Fruit fly (Drosophila melanogaster) whole organism, embryonic: ENCODE data around the gene ttm50.

Source experiments
- Atf-2 ChIP-seq: fragments of 200-800 bp; sonication (Bioruptor generic); optimal IDR thresholded peaks from 2 replicates; lab custom pipeline; 2016; ENCODE audit warnings: missing biosample characterization, missing genetic modification characterization
- Atf3 ChIP-seq: fragments of 200-800 bp; sonication (Bioruptor generic); optimal IDR thresholded peaks from 3 replicates; lab custom pipeline; 2016; ENCODE audit warnings: missing biosample characterization, missing genetic modification characterization
- Atf6 ChIP-seq: fragments of 200-800 bp; sonication (Bioruptor generic); IDR thresholded peaks from 2 replicates; pipeline ENCODE4 v1.3.6; 2022; ENCODE audit warnings: missing biosample characterization, missing genetic modification characterization
- CG10209 ChIP-seq: fragments of 200-800 bp; sonication (Bioruptor generic); optimal IDR thresholded peaks from 3 replicates; lab custom pipeline; 2017; ENCODE audit warnings: missing biosample characterization, mild to moderate bottlenecking, missing genetic modification characterization, missing genetic modification reagents
- CG10321 ChIP-seq: fragments of 200-800 bp; sonication (Bioruptor generic); IDR thresholded peaks from 2 replicates; pipeline ENCODE4 v1.3.6; 2022; ENCODE audit warnings: missing biosample characterization, missing genetic modification characterization
- CG10366 ChIP-seq: fragments of 200-800 bp; sonication (Bioruptor generic); IDR thresholded peaks from 2 replicates; pipeline ENCODE4 v1.3.6; 2022; ENCODE audit warnings: missing biosample characterization, missing genetic modification characterization
- CG1233 ChIP-seq: fragments of 200-800 bp; sonication (Bioruptor generic); optimal IDR thresholded peaks from 4 replicates; lab custom pipeline; 2018; ENCODE audit warnings: missing biosample characterization, mild to moderate bottlenecking, missing genetic modification characterization
- CG13287 ChIP-seq: fragments of 200-800 bp; sonication (Bioruptor generic); IDR thresholded peaks from 2 replicates; pipeline ENCODE4 v1.3.6; 2022; ENCODE audit warnings: missing biosample characterization, missing genetic modification characterization; ENCODE audit not compliant: partially characterized antibody
- CG13424 ChIP-seq: fragments of 200-800 bp; sonication (Bioruptor generic); optimal IDR thresholded peaks from 2 replicates; lab custom pipeline; 2019; ENCODE audit warnings: missing biosample characterization, mild to moderate bottlenecking, missing genetic modification characterization, moderate library complexity
- CG1647 ChIP-seq: fragments of 200-800 bp; sonication (Bioruptor generic); optimal IDR thresholded peaks from 3 replicates; lab custom pipeline; 2016; ENCODE audit warnings: missing biosample characterization, missing genetic modification characterization
- CG17829 ChIP-seq: fragments of 200-800 bp; optimal IDR thresholded peaks from 2 replicates; lab custom pipeline; 2019; ENCODE audit warnings: missing biosample characterization, mild to moderate bottlenecking, missing genetic modification characterization, moderate library complexity
- CG33213 ChIP-seq: fragments of 200-800 bp; sonication (Bioruptor generic); optimal IDR thresholded peaks from 3 replicates; lab custom pipeline; 2016; ENCODE audit warnings: missing biosample characterization, missing genetic modification characterization
- CG3847 ChIP-seq: fragments of 200-800 bp; sonication (Bioruptor generic); IDR thresholded peaks from 2 replicates; pipeline ENCODE4 v1.3.6; 2022; ENCODE audit warnings: missing biosample characterization, missing genetic modification characterization
- CG4854 ChIP-seq: fragments of 200-800 bp; sonication (Bioruptor generic); optimal IDR thresholded peaks from 2 replicates; lab custom pipeline; 2016; ENCODE audit warnings: missing biosample characterization, missing genetic modification characterization, inconsistent platforms
- CG7372 ChIP-seq: fragments of 200-800 bp; sonication (Bioruptor generic); IDR thresholded peaks from 2 replicates; pipeline ENCODE4 v1.3.6; 2022; ENCODE audit warnings: missing biosample characterization, missing genetic modification characterization
- CG7745 ChIP-seq: fragments of 200-800 bp; sonication (Bioruptor generic); optimal IDR thresholded peaks from 2 replicates; lab custom pipeline; 2018; ENCODE audit warnings: missing biosample characterization, mild to moderate bottlenecking, missing genetic modification characterization, moderate library complexity
- CG8281 ChIP-seq: fragments of 200-800 bp; sonication (Bioruptor generic); optimal IDR thresholded peaks from 2 replicates; lab custom pipeline; 2018; ENCODE audit warnings: missing biosample characterization, mild to moderate bottlenecking, missing genetic modification characterization, moderate library complexity
- CG9797 ChIP-seq: fragments of 200-800 bp; sonication (Bioruptor generic); optimal IDR thresholded peaks from 3 replicates; lab custom pipeline; 2018; ENCODE audit warnings: missing biosample characterization, mild to moderate bottlenecking, missing genetic modification characterization
- CG9876 ChIP-seq: fragments of 200-800 bp; sonication (Bioruptor generic); optimal IDR thresholded peaks from 2 replicates; lab custom pipeline; 2016; ENCODE audit warnings: missing biosample characterization, missing genetic modification characterization
- CkIIα-i1 ChIP-seq: fragments of 200-800 bp; sonication (Bioruptor generic); IDR thresholded peaks from 2 replicates; pipeline ENCODE4 v1.3.6; 2022; ENCODE audit warnings: missing biosample characterization, missing genetic modification characterization
- CrebB ChIP-seq: fragments of 200-800 bp; sonication (Bioruptor generic); optimal IDR thresholded peaks from 3 replicates; lab custom pipeline; 2018; ENCODE audit warnings: missing biosample characterization, mild to moderate bottlenecking, missing genetic modification characterization
- Dp ChIP-seq: fragments of 200-800 bp; sonication (Bioruptor generic); optimal IDR thresholded peaks from 2 replicates; lab custom pipeline; 2018; ENCODE audit warnings: missing biosample characterization, mild to moderate bottlenecking, missing genetic modification characterization, moderate library complexity
- Drgx ChIP-seq: fragments of 200-800 bp; sonication (Bioruptor generic); IDR thresholded peaks from 2 replicates; pipeline ENCODE4 v1.3.6; 2022; ENCODE audit warnings: missing biosample characterization, missing genetic modification characterization
- Fer3 ChIP-seq: fragments of 200-800 bp; sonication (Bioruptor generic); optimal IDR thresholded peaks from 2 replicates; lab custom pipeline; 2018; ENCODE audit warnings: missing biosample characterization, mild to moderate bottlenecking, missing genetic modification characterization, moderate library complexity
- GATAe ChIP-seq: fragments of 200-800 bp; sonication (Bioruptor generic); conservative IDR thresholded peaks from 2 replicates; pipeline ENCODE4 v1.3.6; 2022; ENCODE audit warnings: missing biosample characterization, missing genetic modification characterization
- HmgZ ChIP-seq: fragments of 200-800 bp; sonication (Bioruptor generic); optimal IDR thresholded peaks from 2 replicates; lab custom pipeline; 2018; ENCODE audit warnings: missing biosample characterization, mild to moderate bottlenecking, missing genetic modification characterization
- Hmr ChIP-seq: fragments of 200-800 bp; sonication (Bioruptor generic); optimal IDR thresholded peaks from 3 replicates; lab custom pipeline; 2017; ENCODE audit warnings: mild to moderate bottlenecking, missing biosample characterization, missing genetic modification reagents, missing genetic modification characterization
- Hsf ChIP-seq: fragments of 200-800 bp; sonication (Bioruptor generic); optimal IDR thresholded peaks from 3 replicates; lab custom pipeline; 2016; ENCODE audit warnings: missing biosample characterization, missing genetic modification characterization
- Mad ChIP-seq: fragments of 200-800 bp; sonication (Bioruptor generic); optimal IDR thresholded peaks from 2 replicates; lab custom pipeline; 2016; ENCODE audit warnings: missing biosample characterization, missing genetic modification characterization
- Mes4 ChIP-seq: fragments of 200-800 bp; sonication (Bioruptor generic); optimal IDR thresholded peaks from 2 replicates; lab custom pipeline; 2016; ENCODE audit warnings: missing biosample characterization, missing genetic modification characterization
- Nf-YB ChIP-seq: fragments of 200-800 bp; sonication (Bioruptor generic); optimal IDR thresholded peaks from 3 replicates; lab custom pipeline; 2019; ENCODE audit warnings: missing biosample characterization, mild to moderate bottlenecking, missing genetic modification characterization, moderate library complexity
- NfI ChIP-seq: fragments of 200-800 bp; sonication (Bioruptor generic); optimal IDR thresholded peaks from 3 replicates; lab custom pipeline; 2018; ENCODE audit warnings: missing biosample characterization, mild to moderate bottlenecking, missing genetic modification characterization, moderate library complexity
- Sry-β ChIP-seq: fragments of 200-800 bp; sonication (Bioruptor generic); optimal IDR thresholded peaks from 2 replicates; lab custom pipeline; 2018; ENCODE audit warnings: missing biosample characterization, mild to moderate bottlenecking, missing genetic modification characterization, moderate library complexity
- ab ChIP-seq: fragments of 200-800 bp; sonication (Bioruptor generic); optimal IDR thresholded peaks from 2 replicates; lab custom pipeline; 2016; ENCODE audit warnings: missing biosample characterization, missing genetic modification characterization
- croc ChIP-seq: fragments of 200-800 bp; sonication (Bioruptor generic); conservative IDR thresholded peaks from 3 replicates; pipeline ENCODE4 v1.3.6; 2022; ENCODE audit warnings: missing biosample characterization, missing genetic modification characterization
- dati ChIP-seq: fragments of 200-800 bp; sonication (Bioruptor generic); IDR thresholded peaks from 2 replicates; pipeline ENCODE4 v1.3.6; 2022; ENCODE audit warnings: missing biosample characterization, missing genetic modification characterization
- emc ChIP-seq: fragments of 200-800 bp; sonication (Bioruptor generic); optimal IDR thresholded peaks from 2 replicates; lab custom pipeline; 2016; ENCODE audit warnings: missing biosample characterization, missing genetic modification characterization
- en ChIP-seq: fragments of 200-800 bp; sonication (Bioruptor generic); optimal IDR thresholded peaks from 2 replicates; lab custom pipeline; 2016; ENCODE audit warnings: missing biosample characterization, missing genetic modification characterization
- gt ChIP-seq: fragments of 200-800 bp; sonication (Bioruptor generic); IDR thresholded peaks from 2 replicates; pipeline ENCODE4 v1.3.6; 2022; ENCODE audit warnings: missing biosample characterization, missing genetic modification characterization
- hb ChIP-seq: fragments of 200-800 bp; sonication (Bioruptor generic); IDR thresholded peaks from 3 replicates; pipeline ENCODE4 v1.3.6; 2022; ENCODE audit warnings: missing biosample characterization, missing genetic modification characterization; ENCODE audit not compliant: partially characterized antibody
- hth ChIP-seq: fragments of >200 bp; optimal IDR thresholded peaks from 2 replicates; lab custom pipeline; 2017; ENCODE audit warnings: inconsistent platforms
- lilli ChIP-seq: fragments of 200-800 bp; sonication (Bioruptor generic); optimal IDR thresholded peaks from 3 replicates; lab custom pipeline; 2016; ENCODE audit warnings: missing biosample characterization, missing genetic modification characterization
- lola ChIP-seq, 3 experiments: fragments of >200 bp in 2 of 3; fragments of 200-800 bp in 1 of 3; sonication (Bioruptor generic) in 1 of 3; optimal IDR thresholded peaks; 2 replicates each; lab custom pipeline; 2017 to 2019; ENCODE audit warnings: missing biosample characterization in 3 of 3, missing genetic modification characterization in 3 of 3, mild to moderate bottlenecking in 1 of 3, moderate library complexity in 1 of 3
- maf-S ChIP-seq: fragments of 200-800 bp; sonication (Bioruptor generic); optimal IDR thresholded peaks from 2 replicates; lab custom pipeline; 2016; ENCODE audit warnings: missing biosample characterization, missing genetic modification characterization
- nmo ChIP-seq: fragments of 200-800 bp; sonication (Bioruptor generic); optimal IDR thresholded peaks from 2 replicates; lab custom pipeline; 2018; ENCODE audit warnings: missing biosample characterization, mild to moderate bottlenecking, missing genetic modification characterization, moderate library complexity
- org-1 ChIP-seq: fragments of 200-800 bp; sonication (Bioruptor generic); optimal IDR thresholded peaks from 2 replicates; lab custom pipeline; 2017; ENCODE audit warnings: missing biosample characterization, missing genetic modification characterization
- tio ChIP-seq: fragments of 200-800 bp; sonication (Bioruptor generic); optimal IDR thresholded peaks from 2 replicates; lab custom pipeline; 2017; ENCODE audit warnings: missing biosample characterization, missing genetic modification characterization, inconsistent platforms
- tll ChIP-seq, 2 experiments: fragments of 200-800 bp in 1 of 2; fragments of >200 bp in 1 of 2; sonication (Bioruptor generic) in 1 of 2; optimal IDR thresholded peaks; 2 replicates each; lab custom pipeline; 2017 to 2019; ENCODE audit warnings: missing biosample characterization in 2 of 2, missing genetic modification characterization in 2 of 2, mild to moderate bottlenecking in 1 of 2, moderate library complexity in 1 of 2
- ttk ChIP-seq: fragments of 200-800 bp; sonication (Bioruptor generic); IDR thresholded peaks from 2 replicates; pipeline ENCODE4 v2.1.2; 2022; ENCODE audit warnings: missing biosample characterization, missing genetic modification characterization
- usp ChIP-seq: fragments of >200 bp; optimal IDR thresholded peaks from 2 replicates; lab custom pipeline; 2017; ENCODE audit warnings: missing biosample characterization, missing genetic modification characterization
- zf30C ChIP-seq: fragments of 200-800 bp; sonication (Bioruptor generic); optimal IDR thresholded peaks from 3 replicates; lab custom pipeline; 2018; ENCODE audit warnings: missing biosample characterization, mild to moderate bottlenecking, missing genetic modification characterization

ttm50 gene

DNA sequence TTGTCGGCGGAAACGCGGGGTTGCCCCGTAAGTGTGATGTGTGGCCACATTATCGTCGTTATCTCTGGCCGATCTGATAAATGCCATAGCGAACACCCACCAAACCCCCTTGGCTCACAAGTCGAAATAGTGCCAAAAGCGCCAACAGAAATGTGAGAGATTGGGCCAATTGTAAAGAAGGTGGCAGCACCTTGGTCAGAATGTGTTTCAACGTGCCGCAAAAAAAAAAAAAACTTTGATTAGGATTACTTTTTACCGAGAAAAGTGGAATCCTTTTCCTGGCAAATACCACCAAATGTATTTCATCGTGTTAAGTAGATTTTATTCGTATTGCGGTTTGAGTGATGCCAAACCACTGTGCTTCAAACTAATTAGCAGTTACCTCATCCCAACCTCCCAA lies 11.0 kb upstream of the ttm50 start (continued):
- TF ChIP-seq Hsf = peak; percentile 76
- peak; percentile 94 for TF ChIP-seq Atf6 (GFP tag; lab: Robert Waterston, UW)
- peak; percentile 52 for TF ChIP-seq CG1233 (GFP tag; lab: Kevin White, UChicago)
- TF ChIP-seq CG8281 (tag; lab: Kevin White, UChicago) = peak; percentile 37
- peak; percentile 47 for TF ChIP-seq CG4854 (GFP tag; lab: Kevin White, UChicago)
- TF ChIP-seq lilli (GFP tag; lab: Kevin White, UChicago) = peak; percentile 92
- peak; percentile 64 for TF ChIP-seq Drgx (GFP tag; lab: Robert Waterston, UW)
- TF ChIP-seq CG3847 (GFP tag; lab: Robert Waterston, UW) = peak; percentile 90
- no peak for TF ChIP-seq tll (GFP tag; optimal IDR thresholded peaks at IDR 0.05; lab: Kevin White, UChicago)
- TF ChIP-seq maf-S (GFP tag; lab: Kevin White, UChicago) = peak; percentile 78
- TF ChIP-seq CG9876 (GFP tag; lab: Kevin White, UChicago) = peak; percentile 64
- TF ChIP-seq NfI = peak; percentile 80
- TF ChIP-seq ttk (GFP tag; lab: Robert Waterston, UW) = peak; percentile 74
- peak; percentile 31; the same call in 1 of the 3 replicates for TF ChIP-seq croc (GFP tag; lab: Robert Waterston, UW)
- no peak for TF ChIP-seq CG17829
- TF ChIP-seq Nf-YB (GFP tag; lab: Kevin White, UChicago) = peak; percentile 41
- peak; percentile 81 for TF ChIP-seq CG10209 (GFP tag; lab: Kevin White, UChicago)
- peak; percentile 69 for TF ChIP-seq tio
- TF ChIP-seq GATAe (GFP tag; lab: Robert Waterston, UW) = peak; percentile 82
- no peak for TF ChIP-seq Sry-β (GFP tag; lab: Kevin White, UChicago)
- peak; percentile 56; the same call in 1 of the 2 replicates for TF ChIP-seq CkIIα-i1 (GFP tag; lab: Robert Waterston, UW)
- TF ChIP-seq dati (GFP tag; lab: Robert Waterston, UW) = peak; percentile 29; the same call in 1 of the 2 replicates
- no peak for TF ChIP-seq lola (GFP tag; optimal IDR thresholded peaks at IDR 0.05; lab: Kevin White, UChicago)
- no peak for TF ChIP-seq usp (GFP tag; lab: Kevin White, UChicago)
- TF ChIP-seq CG7372 = peak; percentile 85
- no peak; the same call in 1 of the 2 replicates for TF ChIP-seq gt (GFP tag; lab: Robert Waterston, UW)
- no peak for TF ChIP-seq zf30C
- TF ChIP-seq CG13287 (GFP tag; lab: Robert Waterston, UW) = no peak
- peak; percentile 91 for TF ChIP-seq Hmr
- TF ChIP-seq CrebB (tag; lab: Kevin White, UChicago) = peak; percentile 50
- peak; percentile 56 for TF ChIP-seq Atf-2 (GFP tag; lab: Kevin White, UChicago)
- TF ChIP-seq emc (GFP tag; lab: Kevin White, UChicago) = peak; percentile 61
- TF ChIP-seq Fer3 (tag; lab: Kevin White, UChicago) = peak; percentile 84
- TF ChIP-seq CG33213 (GFP tag; lab: Kevin White, UChicago) = peak; percentile 59
- peak; percentile 47 for TF ChIP-seq Atf3 (GFP tag; lab: Kevin White, UChicago)
- TF ChIP-seq CG10366 (GFP tag; lab: Robert Waterston, UW) = peak; percentile 89
- TF ChIP-seq Mad (GFP tag; lab: Kevin White, UChicago) = peak; percentile 59
- peak; percentile 67 for TF ChIP-seq Mes4 (GFP tag; lab: Kevin White, UChicago)
- peak; percentile 64 for TF ChIP-seq ab (GFP tag; lab: Kevin White, UChicago)
- TF ChIP-seq en = peak; percentile 31
- peak; percentile 72 for TF ChIP-seq CG10321 (GFP tag; lab: Robert Waterston, UW)
- no peak for TF ChIP-seq CG7745 (tag; lab: Kevin White, UChicago)
- no peak for TF ChIP-seq CG9797 (GFP tag; lab: Kevin White, UChicago)
- TF ChIP-seq nmo (GFP tag; lab: Kevin White, UChicago) = peak; percentile 62
- TF ChIP-seq CG13424 (tag; lab: Kevin White, UChicago) = peak; percentile 74
- TF ChIP-seq HmgZ (tag; lab: Kevin White, UChicago) = peak; percentile 82
- TF ChIP-seq Dp = no peak
- TF ChIP-seq hb (GFP tag; lab: Robert Waterston, UW) = 0 out of 3 replicates have a peak, but pooled peaks have one; percentile 24
- peak; percentile 69 for TF ChIP-seq org-1 (GFP tag; lab: Kevin White, UChicago)
- peak; percentile 63 for TF ChIP-seq CG1647 (GFP tag; lab: Kevin White, UChicago)
- no peak for TF ChIP-seq hth
